Worm (Caenorhabditis elegans) whole organism, L4 larva: ENCODE data around the gene tag-241.

Experiments
- F26F4.8 ChIP-seq: fragments of 200-800 bp; sonication (Bioruptor generic); conservative IDR thresholded peaks from 2 replicates; pipeline ENCODE4 v1.3.6; 2022; ENCODE audit warnings: missing genetic modification characterization, missing compliant biosample characterization
- F37D6.2 ChIP-seq: sonication (generic microtip); optimal IDR thresholded peaks from 2 replicates; lab custom pipeline; 2016; ENCODE audit warnings: mild to moderate bottlenecking, missing genetic modification characterization, missing compliant biosample characterization
- Y75B8A.6 ChIP-seq: fragments of 200-800 bp; sonication (Bioruptor generic); IDR thresholded peaks from 2 replicates; pipeline ENCODE4 v1.3.6; 2022; ENCODE audit warnings: missing genetic modification reagents, missing genetic modification characterization, missing compliant biosample characterization
- ZK337.2 ChIP-seq: fragments of 200-800 bp; sonication (Bioruptor generic); IDR thresholded peaks from 2 replicates; pipeline ENCODE4 v1.3.6; 2022; ENCODE audit warnings: missing genetic modification reagents, missing genetic modification characterization, missing compliant biosample characterization
- aha-1 ChIP-seq: fragments of 150-350 bp; peaks from one replicate; lab custom pipeline; 2014; ENCODE audit warnings: missing biosample characterization, missing genetic modification characterization
- arid-1 ChIP-seq: fragments of 200-800 bp; sonication (Bioruptor generic); conservative IDR thresholded peaks from 2 replicates; pipeline ENCODE4 v1.3.6; 2022; ENCODE audit warnings: missing genetic modification reagents, missing genetic modification characterization, missing compliant biosample characterization
- ceh-20 ChIP-seq: fragments of 200-800 bp; sonication (Bioruptor generic); IDR thresholded peaks from 2 replicates; pipeline ENCODE4 v1.3.6; 2022; ENCODE audit warnings: missing genetic modification reagents, missing genetic modification characterization, missing compliant biosample characterization
- ceh-28 ChIP-seq: fragments of 150-350 bp; optimal IDR thresholded peaks from 2 replicates; lab custom pipeline; 2014; ENCODE audit warnings: missing biosample characterization, missing genetic modification reagents, missing genetic modification characterization
- ceh-44 ChIP-seq: fragments of 200-800 bp; sonication (Bioruptor generic); IDR thresholded peaks from 2 replicates; pipeline ENCODE4 v1.3.6; 2022; ENCODE audit warnings: missing genetic modification reagents, missing genetic modification characterization, missing compliant biosample characterization
- ceh-82 ChIP-seq: sonication (generic microtip); optimal IDR thresholded peaks from 2 replicates; lab custom pipeline; 2017; ENCODE audit warnings: missing biosample characterization, missing genetic modification characterization
- ctbp-1 ChIP-seq: fragments of 200-800 bp; sonication (Bioruptor generic); IDR thresholded peaks from 2 replicates; pipeline ENCODE4 v1.3.6; 2022; ENCODE audit warnings: missing genetic modification reagents, missing genetic modification characterization, missing compliant biosample characterization
- daf-16 ChIP-seq, 3 experiments: sonication (generic microtip); optimal IDR thresholded peaks; 2 replicates each; lab custom pipeline; 2016 to 2017; ENCODE audit warnings: missing genetic modification characterization in 3 of 3, missing genetic modification reagents in 3 of 3, mild to moderate bottlenecking in 2 of 3, missing compliant biosample characterization in 2 of 3, missing biosample characterization in 1 of 3, moderate library complexity in 1 of 3
- daf-19 ChIP-seq: fragments of 200-800 bp; sonication (Bioruptor generic); conservative IDR thresholded peaks from 2 replicates; pipeline ENCODE4 v1.3.6; 2022; ENCODE audit warnings: missing genetic modification characterization, missing compliant biosample characterization
- dmd-6 ChIP-seq: fragments of 200-800 bp; sonication (Bioruptor generic); IDR thresholded peaks from 2 replicates; pipeline ENCODE4 v1.3.6; 2022; ENCODE audit warnings: missing genetic modification reagents, missing genetic modification characterization, missing compliant biosample characterization
- dmd-8 ChIP-seq: fragments of 200-800 bp; sonication (Bioruptor generic); IDR thresholded peaks from 2 replicates; pipeline ENCODE4 v1.3.6; 2022; ENCODE audit warnings: missing genetic modification characterization, missing compliant biosample characterization
- dmd-9 ChIP-seq: fragments of 200-800 bp; sonication (Bioruptor generic); IDR thresholded peaks from 2 replicates; pipeline ENCODE4 v1.3.6; 2022; ENCODE audit warnings: missing genetic modification reagents, missing genetic modification characterization, missing compliant biosample characterization
- egl-27 ChIP-seq: sonication (generic microtip); optimal IDR thresholded peaks from 3 replicates; lab custom pipeline; 2017; ENCODE audit warnings: missing biosample characterization, missing genetic modification reagents, missing genetic modification characterization
- gei-8 ChIP-seq: fragments of 200-800 bp; sonication (Bioruptor generic); optimal IDR thresholded peaks from 2 replicates; lab custom pipeline; 2018; ENCODE audit warnings: mild to moderate bottlenecking, missing genetic modification characterization, missing compliant biosample characterization
- hif-1 ChIP-seq, 2 experiments: sonication (generic microtip); optimal IDR thresholded peaks; 2 replicates each; lab custom pipeline; 2016 to 2017; ENCODE audit warnings: missing compliant biosample characterization in 2 of 2, missing genetic modification characterization in 2 of 2, missing genetic modification reagents in 2 of 2, missing genotype in 2 of 2, mild to moderate bottlenecking in 1 of 2
- hlh-11 ChIP-seq: fragments of 200-800 bp; sonication (Bioruptor generic); optimal IDR thresholded peaks from 2 replicates; lab custom pipeline; 2018; ENCODE audit warnings: mild to moderate bottlenecking, missing genetic modification characterization, missing compliant biosample characterization
- hmg-1.1 ChIP-seq: fragments of 200-800 bp; sonication (Bioruptor generic); IDR thresholded peaks from 2 replicates; pipeline ENCODE4 v1.3.6; 2022; ENCODE audit warnings: missing genetic modification reagents, missing genetic modification characterization, missing compliant biosample characterization
- lim-7 ChIP-seq: fragments of 200-800 bp; sonication (Bioruptor generic); IDR thresholded peaks from 2 replicates; pipeline ENCODE4 v1.3.6; 2022; ENCODE audit warnings: missing genetic modification characterization, missing compliant biosample characterization
- lin-1 ChIP-seq: fragments of 200-800 bp; sonication (Bioruptor generic); IDR thresholded peaks from 2 replicates; pipeline ENCODE4 v1.3.6; 2022; ENCODE audit warnings: missing genetic modification reagents, missing genetic modification characterization, missing compliant biosample characterization
- lin-38 ChIP-seq: fragments of 200-800 bp; sonication (Bioruptor generic); IDR thresholded peaks from 2 replicates; pipeline ENCODE4 v1.3.6; 2022; ENCODE audit warnings: missing genetic modification reagents, missing genetic modification characterization, missing compliant biosample characterization
- madf-5 ChIP-seq, 2 experiments: fragments of 200-800 bp; sonication (Bioruptor generic); IDR thresholded peaks; 2 replicates each; pipeline ENCODE4 v1.3.6; 2022; ENCODE audit warnings: missing compliant biosample characterization in 2 of 2, missing genetic modification characterization in 2 of 2
- madf-9 ChIP-seq: fragments of 200-800 bp; sonication (Bioruptor generic); conservative IDR thresholded peaks from 2 replicates; pipeline ENCODE4 v1.3.6; 2022; ENCODE audit warnings: missing genetic modification reagents, missing genetic modification characterization, missing compliant biosample characterization
- mdt-29 ChIP-seq: fragments of 200-800 bp; sonication (Bioruptor generic); IDR thresholded peaks from 2 replicates; pipeline ENCODE4 v1.3.6; 2022; ENCODE audit warnings: missing genetic modification reagents, missing genetic modification characterization, missing compliant biosample characterization
- mxl-3 ChIP-seq: fragments of 200-800 bp; sonication (Bioruptor generic); optimal IDR thresholded peaks from 2 replicates; lab custom pipeline; 2018; ENCODE audit warnings: mild to moderate bottlenecking, missing genetic modification characterization, missing compliant biosample characterization
- nhr-102 ChIP-seq: sonication (generic microtip); optimal IDR thresholded peaks from 2 replicates; lab custom pipeline; 2016; ENCODE audit warnings: mild to moderate bottlenecking, missing genetic modification characterization, moderate library complexity, missing compliant biosample characterization
- nhr-11 ChIP-seq: fragments of 150-350 bp; optimal IDR thresholded peaks from 2 replicates; lab custom pipeline; 2014; ENCODE audit warnings: missing biosample characterization, missing genetic modification characterization
- nhr-111 ChIP-seq: fragments of 200-800 bp; sonication (Bioruptor generic); optimal IDR thresholded peaks from 2 replicates; lab custom pipeline; 2018; ENCODE audit warnings: mild to moderate bottlenecking, missing genetic modification characterization, missing compliant biosample characterization
- nhr-41 ChIP-seq: fragments of 200-800 bp; sonication (Bioruptor generic); IDR thresholded peaks from 2 replicates; pipeline ENCODE4 v1.3.6; 2022; ENCODE audit warnings: missing genetic modification reagents, missing genetic modification characterization, missing compliant biosample characterization
- nhr-42 ChIP-seq: fragments of 200-800 bp; sonication (Bioruptor generic); IDR thresholded peaks from 2 replicates; pipeline ENCODE4 v1.3.6; 2022; ENCODE audit warnings: missing genetic modification characterization, missing compliant biosample characterization
- nhr-48 ChIP-seq: sonication (generic microtip); optimal IDR thresholded peaks from 2 replicates; lab custom pipeline; 2016; ENCODE audit warnings: mild to moderate bottlenecking, missing genetic modification characterization, missing compliant biosample characterization
- php-3 ChIP-seq: fragments of 200-800 bp; sonication (Bioruptor generic); IDR thresholded peaks from 2 replicates; pipeline ENCODE4 v1.3.6; 2022; ENCODE audit warnings: missing genetic modification reagents, missing genetic modification characterization, missing compliant biosample characterization
- set-16 ChIP-seq: fragments of 200-800 bp; sonication (Bioruptor generic); IDR thresholded peaks from 2 replicates; pipeline ENCODE4 v1.3.6; 2022; ENCODE audit warnings: missing genetic modification reagents, missing genetic modification characterization, missing compliant biosample characterization
- snpc-1.2 ChIP-seq: fragments of 200-800 bp; sonication (Bioruptor generic); IDR thresholded peaks from 2 replicates; pipeline ENCODE4 v1.3.6; 2022; ENCODE audit warnings: missing genetic modification reagents, missing genetic modification characterization, missing compliant biosample characterization
- spr-3 ChIP-seq: fragments of 200-800 bp; sonication (Bioruptor generic); optimal IDR thresholded peaks from 2 replicates; lab custom pipeline; 2018; ENCODE audit warnings: mild to moderate bottlenecking, missing genetic modification characterization, missing compliant biosample characterization
- tra-1 ChIP-seq: fragments of 200-800 bp; sonication (Bioruptor generic); IDR thresholded peaks from 2 replicates; pipeline ENCODE4 v1.3.6; 2022; ENCODE audit warnings: missing genetic modification reagents, missing genetic modification characterization, missing compliant biosample characterization
- unc-62 ChIP-seq, 3 experiments: fragments of 150-350 bp in 1 of 3; sonication (generic microtip); optimal IDR thresholded peaks in 2 of 3; peaks in 1 of 3; 1 replicate in 1 of 3; 2 replicates in 2 of 3; lab custom pipeline; 2014 to 2017; ENCODE audit warnings: missing biosample characterization in 3 of 3, missing genetic modification characterization in 3 of 3, missing genetic modification reagents in 3 of 3, missing genotype in 1 of 3
- vab-7 ChIP-seq: fragments of 200-800 bp; sonication (Bioruptor generic); IDR thresholded peaks from 2 replicates; pipeline ENCODE4 v1.3.6; 2022; ENCODE audit warnings: missing genetic modification reagents, missing genetic modification characterization, missing compliant biosample characterization
- zip-2 ChIP-seq: fragments of 150-350 bp; optimal IDR thresholded peaks from 2 replicates; lab custom pipeline; 2014; ENCODE audit warnings: missing biosample characterization, missing genetic modification characterization

tag-241 gene

DNA sequence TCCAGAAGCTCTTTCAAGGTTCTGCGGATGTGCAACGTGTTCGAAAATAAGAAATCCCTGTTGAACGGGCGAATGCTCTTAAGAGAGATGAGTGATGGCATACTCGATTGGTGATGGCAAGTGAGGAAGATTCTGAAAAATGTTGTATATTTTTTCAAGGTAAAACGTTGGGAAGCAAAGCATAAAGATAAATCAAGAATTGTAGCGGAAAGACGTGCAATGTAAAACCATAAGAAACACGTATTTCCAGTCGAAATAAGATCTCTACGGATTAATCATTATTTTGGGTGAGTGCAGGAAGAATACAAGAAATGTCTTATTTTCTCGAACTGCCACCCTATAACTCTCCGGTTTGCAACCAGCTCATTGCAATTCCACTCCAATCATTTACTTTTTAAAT, 45.5 kb downstream of the tag-241 start, which contains the start of gene dot-1.2:
Gene dot-1.2 (minus strand): TSS at position 101 of the 400 bp plus-strand sequence.
- TF ChIP-seq unc-62 (GFP tag; optimal IDR thresholded peaks at IDR 0.05 in 1 of 2; lab: Kevin White, UChicago) (peak in 1 of 2 experiments; percentile 43), unc-62 (tag; optimal IDR thresholded peaks at IDR 0.05; lab: Kevin White, UChicago) (no peak), Y75B8A.6 (no peak)

DNA sequence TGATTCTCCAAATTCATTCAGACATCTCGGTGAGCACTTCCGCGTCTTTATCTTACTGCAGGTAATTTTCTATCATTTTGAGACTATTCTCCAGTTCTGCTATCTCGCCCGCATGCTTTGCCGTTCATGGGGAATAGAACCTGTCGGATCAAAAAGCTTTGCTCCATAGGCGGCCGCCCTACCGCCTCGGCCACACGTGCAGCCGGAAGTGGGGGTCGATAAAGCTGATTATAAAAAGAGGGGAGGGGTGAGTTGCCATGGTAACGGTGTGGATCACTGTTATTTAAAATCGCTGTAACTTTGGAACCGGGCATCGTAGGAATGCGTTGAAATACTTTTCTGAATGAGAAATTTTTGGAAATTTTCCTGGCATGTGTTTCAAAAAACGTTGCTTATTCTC, 46.6 kb downstream of the tag-241 start:
- TF ChIP-seq ceh-44 (GFP tag; lab: Robert Waterston, UW): 0 out of 2 replicates have a peak, but pooled peaks have one; percentile 27
- TF ChIP-seq tra-1 (GFP tag; lab: Robert Waterston, UW): peak; percentile 47; the same call in 1 of the 2 replicates
- TF ChIP-seq ceh-82 (tag; lab: Kevin White, UChicago): no peak
- no peak for TF ChIP-seq ZK337.2 (GFP tag; lab: Robert Waterston, UW)
- TF ChIP-seq dmd-6 (GFP tag; lab: Robert Waterston, UW): no peak
- peak; percentile 13 for TF ChIP-seq aha-1 (tag; lab: Kevin White, UChicago)

DNA sequence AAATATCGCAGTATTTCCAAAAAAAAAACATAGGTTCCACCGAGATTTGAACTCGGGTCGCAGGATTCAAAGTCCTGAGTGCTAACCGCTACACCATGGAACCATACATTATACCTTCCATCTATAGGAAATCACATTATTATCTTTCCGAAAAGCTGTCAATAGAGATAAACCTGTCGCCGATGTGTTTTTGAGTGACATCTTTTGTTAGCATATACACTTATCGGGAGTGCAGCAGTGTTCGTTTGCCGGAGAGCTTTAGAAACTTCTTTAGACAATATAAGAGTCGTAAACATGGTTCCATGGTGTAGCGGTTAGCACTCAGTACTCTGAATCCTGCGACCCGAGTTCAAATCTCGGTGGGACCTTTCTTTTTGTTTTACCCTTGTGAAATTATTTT, 48.4 kb downstream of the tag-241 start:
- no peak for TF ChIP-seq nhr-11 (tag; lab: Kevin White, UChicago)
- TF ChIP-seq mdt-29 (GFP tag; lab: Robert Waterston, UW): peak; percentile 71; the same call in 1 of the 2 replicates
- TF ChIP-seq hlh-11 (tag; lab: Kevin White, UChicago): peak; percentile 19
- TF ChIP-seq dmd-8 (GFP tag; lab: Robert Waterston, UW): 0 out of 2 replicates have a peak, but pooled peaks have one; percentile 61
- peak in 1 of 2 experiments; percentile 18 for TF ChIP-seq unc-62 (GFP tag; optimal IDR thresholded peaks at IDR 0.05 in 1 of 2; lab: Kevin White, UChicago)
- no peak for TF ChIP-seq unc-62 (tag; optimal IDR thresholded peaks at IDR 0.05; lab: Kevin White, UChicago)
- peak; percentile 65 for TF ChIP-seq hmg-1.1
- TF ChIP-seq nhr-48 (tag; lab: Kevin White, UChicago): peak; percentile 44
- TF ChIP-seq madf-5 (GFP tag; IDR thresholded peaks at IDR 0.05; lab: Robert Waterston, UW): peak in 1 of 2 experiments; percentile 80; a peak in 1 of 4 replicates
- TF ChIP-seq daf-19: 0 out of 2 replicates have a peak, but pooled peaks have one; percentile 19
- peak; percentile 76; the same call in 1 of the 2 replicates for TF ChIP-seq lim-7 (GFP tag; lab: Robert Waterston, UW)
- no peak for TF ChIP-seq gei-8 (GFP tag; lab: Kevin White, UChicago)
- peak; percentile 63 for TF ChIP-seq arid-1 (GFP tag; lab: Robert Waterston, UW)
- TF ChIP-seq zip-2: no peak
- no peak for TF ChIP-seq nhr-102 (tag; lab: Kevin White, UChicago)
- no peak for TF ChIP-seq F37D6.2 (tag; lab: Kevin White, UChicago)
- TF ChIP-seq ceh-82 (tag; lab: Kevin White, UChicago): no peak
- no peak for TF ChIP-seq egl-27 (tag; lab: Kevin White, UChicago)
- TF ChIP-seq lin-1 (GFP tag; lab: Robert Waterston, UW): peak; percentile 30; the same call in 1 of the 2 replicates
- TF ChIP-seq tra-1 (GFP tag; lab: Robert Waterston, UW): peak; percentile 70
- TF ChIP-seq vab-7 (GFP tag; lab: Robert Waterston, UW): peak; percentile 71
- peak; percentile 61; the same call in 1 of the 2 replicates for TF ChIP-seq ctbp-1 (GFP tag; lab: Robert Waterston, UW)
- TF ChIP-seq lin-38 (GFP tag; lab: Robert Waterston, UW): no peak
- TF ChIP-seq ceh-44 (GFP tag; lab: Robert Waterston, UW): 0 out of 2 replicates have a peak, but pooled peaks have one; percentile 26
- TF ChIP-seq daf-16 (GFP tag; optimal IDR thresholded peaks at IDR 0.05; lab: Kevin White, UChicago): peak in 1 of 2 experiments; percentile 83
- peak; percentile 75 for TF ChIP-seq daf-16 (tag; optimal IDR thresholded peaks at IDR 0.05; lab: Kevin White, UChicago)
- 0 out of 2 replicates have a peak, but pooled peaks have one; percentile 44 for TF ChIP-seq dmd-9 (GFP tag; lab: Robert Waterston, UW)
- peak; percentile 31 for TF ChIP-seq mxl-3 (GFP tag; lab: Kevin White, UChicago)
- TF ChIP-seq F26F4.8 (GFP tag; lab: Robert Waterston, UW): peak; percentile 38; the same call in 1 of the 2 replicates
- no peak for TF ChIP-seq ceh-20
- TF ChIP-seq hif-1 (tag; optimal IDR thresholded peaks at IDR 0.05; lab: Kevin White, UChicago): no peak
- TF ChIP-seq snpc-1.2 (GFP tag; lab: Robert Waterston, UW): peak; percentile 78; the same call in 1 of the 2 replicates
- 0 out of 2 replicates have a peak, but pooled peaks have one; percentile 29 for TF ChIP-seq madf-9 (GFP tag; lab: Robert Waterston, UW)
- no peak for TF ChIP-seq ceh-28 (tag; lab: Kevin White, UChicago)
- no peak for TF ChIP-seq set-16 (GFP tag; lab: Robert Waterston, UW)
- peak; percentile 27 for TF ChIP-seq nhr-111 (GFP tag; lab: Kevin White, UChicago)
- TF ChIP-seq spr-3: peak; percentile 6
- TF ChIP-seq nhr-42: peak; percentile 84
- TF ChIP-seq Y75B8A.6: 0 out of 2 replicates have a peak, but pooled peaks have one; percentile 20
- peak; percentile 56 for TF ChIP-seq dmd-6 (GFP tag; lab: Robert Waterston, UW)
- TF ChIP-seq php-3 (GFP tag; lab: Robert Waterston, UW): peak; percentile 49; the same call in 1 of the 2 replicates
- peak; percentile 32; the same call in 1 of the 2 replicates for TF ChIP-seq nhr-41 (GFP tag; lab: Robert Waterston, UW)
